Fruit fly (Drosophila melanogaster): ENCODE data around the gene CG15822.

Gene CG15822

dm6 chr3L:2164805-2165204 is 1.1 kb upstream of the CG15822 start (continued):
- TF ChIP-seq CG6683 (GFP tag; optimal IDR thresholded peaks at IDR 0.05) (no peak), grau (tag; optimal IDR thresholded peaks at IDR 0.05) (peak; percentile 54), inv (GFP tag; IDR thresholded peaks at IDR 0.05; ENCODE audit: partially characterized antibody) (no peak), ato (GFP tag; IDR thresholded peaks at IDR 0.05; ENCODE audit: partially characterized antibody) (no peak), fru (optimal IDR thresholded peaks at IDR 0.05) (no peak), CG5180 (GFP tag; optimal IDR thresholded peaks at IDR 0.05) (no peak), CG9215 (GFP tag; IDR thresholded peaks at IDR 0.05) (no peak; the same call in 1 of the 2 replicates), pan (optimal IDR thresholded peaks at IDR 0.05) (no peak), pan (GFP tag; optimal IDR thresholded peaks at IDR 0.05 in 1 of 2, IDR thresholded peaks at IDR 0.05 in 1 of 2) (peak in 1 of 2 experiments; percentile 59), CG32767 (GFP tag; IDR thresholded peaks at IDR 0.05) (0 out of 2 replicates have a peak, but pooled peaks have one; percentile 46), CG12942 (GFP tag; optimal IDR thresholded peaks at IDR 0.05) (no peak), H15 (GFP tag; IDR thresholded peaks at IDR 0.05) (no peak), Sox100B (GFP tag; optimal IDR thresholded peaks at IDR 0.05) (no peak), CG6654 (GFP tag; optimal IDR thresholded peaks at IDR 0.05) (no peak), bab2 (GFP tag; optimal IDR thresholded peaks at IDR 0.05) (peak; percentile 17), CG3065 (GFP tag; optimal IDR thresholded peaks at IDR 0.05) (no peak), Drgx (GFP tag; IDR thresholded peaks at IDR 0.05) (0 out of 2 replicates have a peak, but pooled peaks have one; percentile 45), CG4404 (GFP tag; IDR thresholded peaks at IDR 0.05) (no peak), CG9932 (GFP tag; IDR thresholded peaks at IDR 0.05) (peak; percentile 22; the same call in 1 of the 2 replicates), CG13296 (GFP tag; optimal IDR thresholded peaks at IDR 0.05) (no peak), sens-2 (GFP tag; IDR thresholded peaks at IDR 0.05) (no peak), CG15479 (GFP tag; optimal IDR thresholded peaks at IDR 0.05) (no peak), CG12299 (tag; optimal IDR thresholded peaks at IDR 0.05) (no peak), schlank (tag; optimal IDR thresholded peaks at IDR 0.05) (no peak), gsb-n (tag; optimal IDR thresholded peaks at IDR 0.05) (no peak), CG7839 (tag; optimal IDR thresholded peaks at IDR 0.05) (peak; percentile 44), CG4820 (GFP tag; optimal IDR thresholded peaks at IDR 0.05) (no peak), Asciz (GFP tag; optimal IDR thresholded peaks at IDR 0.05) (no peak), tx (GFP tag; optimal IDR thresholded peaks at IDR 0.05) (no peak), CG17328 (GFP tag; IDR thresholded peaks at IDR 0.05) (peak; percentile 59; the same call in 1 of the 2 replicates), CG10209 (GFP tag; optimal IDR thresholded peaks at IDR 0.05) (no peak), bigmax (GFP tag; optimal IDR thresholded peaks at IDR 0.05) (no peak), fd96Cb (tag; optimal IDR thresholded peaks at IDR 0.05) (no peak), crp (GFP tag; optimal IDR thresholded peaks at IDR 0.05) (no peak), chm (GFP tag; IDR thresholded peaks at IDR 0.05) (no peak), CG4854 (GFP tag; optimal IDR thresholded peaks at IDR 0.05) (no peak), CG11723 (GFP tag; optimal IDR thresholded peaks at IDR 0.05) (no peak), CG2199 (GFP tag; IDR thresholded peaks at IDR 0.05) (no peak), Pdp1 (GFP tag; optimal IDR thresholded peaks at IDR 0.05) (no peak), so (GFP tag; IDR thresholded peaks at IDR 0.05) (0 out of 3 replicates have a peak, but pooled peaks have one; percentile 35), ewg (GFP tag; optimal IDR thresholded peaks at IDR 0.05) (no peak), Six4 (GFP tag; optimal IDR thresholded peaks at IDR 0.05) (no peak), zen (tag; optimal IDR thresholded peaks at IDR 0.05) (no peak), dan (GFP tag; IDR thresholded peaks at IDR 0.05) (no peak), tio (GFP tag; optimal IDR thresholded peaks at IDR 0.05) (no peak), jumu (GFP tag; optimal IDR thresholded peaks at IDR 0.05) (no peak), BtbVII (GFP tag; optimal IDR thresholded peaks at IDR 0.05) (no peak), CG6689 (GFP tag; IDR thresholded peaks at IDR 0.05) (peak; percentile 42; the same call in 1 of the 2 replicates), nerfin-2 (GFP tag; IDR thresholded peaks at IDR 0.05; ENCODE audit: partially characterized antibody) (no peak), CG10959 (GFP tag; IDR thresholded peaks at IDR 0.05) (no peak), pho (GFP tag; optimal IDR thresholded peaks at IDR 0.05) (no peak)

Measured in whole organism, embryonic.